Worm (Caenorhabditis elegans): ENCODE measurements around the gene sru-12.

DNA sequence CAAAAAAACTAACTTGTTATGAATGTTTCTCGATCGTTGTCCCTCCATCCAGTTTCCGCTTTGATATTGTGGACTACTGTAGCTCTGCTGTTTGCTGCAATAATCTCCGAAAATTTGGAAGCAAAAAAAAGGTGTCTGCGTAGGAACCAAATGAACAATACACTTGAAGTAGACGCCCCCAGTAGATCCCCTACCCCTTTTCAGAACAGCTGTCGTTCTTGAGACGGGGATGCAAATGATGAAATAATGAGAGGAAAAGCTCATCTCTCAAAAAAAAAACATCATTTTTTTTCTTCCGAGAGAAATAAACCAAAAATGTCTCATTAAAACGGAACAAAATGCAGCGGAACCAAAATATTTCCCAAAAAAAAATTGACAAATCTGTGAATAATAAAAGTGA is 25.6 kb upstream of the sru-12 start:
- TF ChIP-seq nhr-237 (tag; optimal IDR thresholded peaks at IDR 0.05) (no peak), nhr-111 (GFP tag; optimal IDR thresholded peaks at IDR 0.05) (no peak), mdl-1 (tag; optimal IDR thresholded peaks at IDR 0.05) (no peak), unc-39 (tag; optimal IDR thresholded peaks at IDR 0.05) (no peak), lir-3 (tag; optimal IDR thresholded peaks at IDR 0.05) (no peak), fos-1 (tag; optimal IDR thresholded peaks at IDR 0.05) (no peak)
